Fruit fly (Drosophila melanogaster) whole organism, embryonic: Measurements from ENCODE around the gene ovm.

ENCODE experiments used
- Atf-2 ChIP-seq: fragments of 200-800 bp; sonication (Bioruptor generic); optimal IDR thresholded peaks from 2 replicates; lab custom pipeline; 2016; ENCODE audit warnings: missing biosample characterization, missing genetic modification characterization
- Atf6 ChIP-seq: fragments of 200-800 bp; sonication (Bioruptor generic); IDR thresholded peaks from 2 replicates; pipeline ENCODE4 v1.3.6; 2022; ENCODE audit warnings: missing biosample characterization, missing genetic modification characterization
- BEAF-32 ChIP-seq: fragments of 200-800 bp; sonication (Bioruptor generic); optimal IDR thresholded peaks from 3 replicates; lab custom pipeline; 2017; ENCODE audit warnings: missing biosample characterization, missing genetic modification characterization, mild to moderate bottlenecking, moderate library complexity, missing genetic modification reagents
- BtbVII ChIP-seq: fragments of 200-800 bp; sonication (Bioruptor generic); optimal IDR thresholded peaks from 3 replicates; lab custom pipeline; 2017; ENCODE audit warnings: missing biosample characterization, mild to moderate bottlenecking, missing genetic modification characterization
- CG10321 ChIP-seq: fragments of 200-800 bp; sonication (Bioruptor generic); IDR thresholded peaks from 2 replicates; pipeline ENCODE4 v1.3.6; 2022; ENCODE audit warnings: missing biosample characterization, missing genetic modification characterization
- CG10366 ChIP-seq: fragments of 200-800 bp; sonication (Bioruptor generic); IDR thresholded peaks from 2 replicates; pipeline ENCODE4 v1.3.6; 2022; ENCODE audit warnings: missing biosample characterization, missing genetic modification characterization
- CG10979 ChIP-seq: fragments of 200-800 bp; sonication (Bioruptor generic); optimal IDR thresholded peaks from 2 replicates; lab custom pipeline; 2018; ENCODE audit warnings: missing biosample characterization, mild to moderate bottlenecking, missing genetic modification characterization, moderate library complexity
- CG11723 ChIP-seq: fragments of 200-800 bp; sonication (Bioruptor generic); optimal IDR thresholded peaks from 2 replicates; lab custom pipeline; 2017; ENCODE audit warnings: missing biosample characterization, mild to moderate bottlenecking, missing genetic modification characterization
- CG12155 ChIP-seq: fragments of 200-800 bp; sonication (Bioruptor generic); optimal IDR thresholded peaks from 3 replicates; lab custom pipeline; 2016; ENCODE audit warnings: missing biosample characterization, missing genetic modification characterization
- CG12236 ChIP-seq: fragments of 200-800 bp; sonication (Bioruptor generic); optimal IDR thresholded peaks from 2 replicates; lab custom pipeline; 2016; ENCODE audit warnings: missing biosample characterization, missing genetic modification characterization
- CG13775 ChIP-seq: fragments of 200-800 bp; sonication (Bioruptor generic); optimal IDR thresholded peaks from 3 replicates; lab custom pipeline; 2017; ENCODE audit warnings: missing biosample characterization, mild to moderate bottlenecking, missing genetic modification characterization
- CG14710 ChIP-seq: fragments of 200-800 bp; sonication (Bioruptor generic); optimal IDR thresholded peaks from 3 replicates; lab custom pipeline; 2019; ENCODE audit warnings: missing biosample characterization, mild to moderate bottlenecking, missing genetic modification characterization, moderate library complexity
- CG16779 ChIP-seq: fragments of 200-800 bp; sonication (Bioruptor generic); IDR thresholded peaks from 2 replicates; pipeline ENCODE4 v1.3.6; 2022; ENCODE audit warnings: missing biosample characterization, missing genetic modification characterization
- CG17328 ChIP-seq: fragments of 200-800 bp; sonication (Bioruptor generic); IDR thresholded peaks from 2 replicates; pipeline ENCODE4 v1.3.6; 2022; ENCODE audit warnings: missing biosample characterization, missing genetic modification characterization
- CG17385 ChIP-seq: fragments of 200-800 bp; sonication (Bioruptor generic); optimal IDR thresholded peaks from 3 replicates; lab custom pipeline; 2018; ENCODE audit warnings: missing biosample characterization, mild to moderate bottlenecking, missing genetic modification characterization
- CG2116 ChIP-seq: fragments of 200-800 bp; sonication (Bioruptor generic); optimal IDR thresholded peaks from 3 replicates; lab custom pipeline; 2018; ENCODE audit warnings: missing biosample characterization, mild to moderate bottlenecking, missing genetic modification characterization
- CG2199 ChIP-seq: fragments of 200-800 bp; sonication (Bioruptor generic); IDR thresholded peaks from 3 replicates; pipeline ENCODE4 v1.3.6; 2022; ENCODE audit warnings: missing biosample characterization, missing genetic modification characterization
- CG2875 ChIP-seq: fragments of 200-800 bp; sonication (Bioruptor generic); optimal IDR thresholded peaks from 2 replicates; lab custom pipeline; 2017; ENCODE audit warnings: missing biosample characterization, mild to moderate bottlenecking, missing genetic modification characterization, missing genetic modification reagents
- CG32532 ChIP-seq: fragments of 200-800 bp; sonication (Bioruptor generic); IDR thresholded peaks from 2 replicates; pipeline ENCODE4 v1.3.6; 2022; ENCODE audit warnings: missing biosample characterization, missing genetic modification characterization
- CG33213 ChIP-seq: fragments of 200-800 bp; sonication (Bioruptor generic); optimal IDR thresholded peaks from 3 replicates; lab custom pipeline; 2016; ENCODE audit warnings: missing biosample characterization, missing genetic modification characterization
- CG3726 ChIP-seq: fragments of 200-800 bp; sonication (Bioruptor generic); IDR thresholded peaks from 3 replicates; pipeline ENCODE4, ENCODE4 v1.3.6; 2022; ENCODE audit warnings: missing biosample characterization, missing genetic modification characterization
- CG43689 ChIP-seq: fragments of 200-800 bp; sonication (Bioruptor generic); IDR thresholded peaks from 2 replicates; pipeline ENCODE4 v1.3.6; 2022; ENCODE audit warnings: missing biosample characterization, missing genetic modification characterization
- CG4730 ChIP-seq: fragments of 200-800 bp; sonication (Bioruptor generic); IDR thresholded peaks from 2 replicates; pipeline ENCODE4 v1.3.6; 2022; ENCODE audit warnings: missing biosample characterization, missing genetic modification characterization
- CG6654 ChIP-seq: fragments of 200-800 bp; sonication (Bioruptor generic); optimal IDR thresholded peaks from 2 replicates; lab custom pipeline; 2017; ENCODE audit warnings: missing biosample characterization, mild to moderate bottlenecking, missing genetic modification characterization
- CG7839 ChIP-seq: fragments of 200-800 bp; sonication (Bioruptor generic); optimal IDR thresholded peaks from 3 replicates; lab custom pipeline; 2018; ENCODE audit warnings: missing biosample characterization, mild to moderate bottlenecking, missing genetic modification characterization, moderate library complexity
- CG8089 ChIP-seq: fragments of 200-800 bp; sonication (Bioruptor generic); optimal IDR thresholded peaks from 3 replicates; lab custom pipeline; 2016; ENCODE audit warnings: missing biosample characterization, missing genetic modification characterization
- CG8765 ChIP-seq: fragments of 200-800 bp; sonication (Bioruptor generic); IDR thresholded peaks from 2 replicates; pipeline ENCODE4 v1.3.6; 2022; ENCODE audit warnings: missing biosample characterization, missing genetic modification characterization
- Dbx ChIP-seq: fragments of 200-800 bp; sonication (Bioruptor generic); IDR thresholded peaks from 3 replicates; pipeline ENCODE4 v1.3.6; 2022; ENCODE audit warnings: missing biosample characterization, missing genetic modification characterization
- HLH4C ChIP-seq: fragments of 200-800 bp; sonication (Bioruptor generic); IDR thresholded peaks from 3 replicates; pipeline ENCODE4 v1.3.6; 2022; ENCODE audit warnings: missing biosample characterization, missing genetic modification characterization; ENCODE audit not compliant: partially characterized antibody
- HmgD ChIP-seq: fragments of 200-800 bp; sonication (Bioruptor generic); optimal IDR thresholded peaks from 3 replicates; lab custom pipeline; 2016; ENCODE audit warnings: missing biosample characterization, missing genetic modification characterization
- MESR4 ChIP-seq: fragments of 200-800 bp; sonication (Bioruptor generic); optimal IDR thresholded peaks from 2 replicates; lab custom pipeline; 2018; ENCODE audit warnings: missing biosample characterization, mild to moderate bottlenecking, missing genetic modification characterization, moderate library complexity
- Sox102F ChIP-seq: fragments of 200-800 bp; sonication (Bioruptor generic); optimal IDR thresholded peaks from 2 replicates; lab custom pipeline; 2018; ENCODE audit warnings: missing biosample characterization, mild to moderate bottlenecking, missing genetic modification characterization, moderate library complexity
- Sry-β ChIP-seq: fragments of 200-800 bp; sonication (Bioruptor generic); optimal IDR thresholded peaks from 2 replicates; lab custom pipeline; 2018; ENCODE audit warnings: missing biosample characterization, mild to moderate bottlenecking, missing genetic modification characterization, moderate library complexity
- Sry-δ ChIP-seq: fragments of 200-800 bp; sonication (Bioruptor generic); optimal IDR thresholded peaks from 2 replicates; lab custom pipeline; 2016; ENCODE audit warnings: missing biosample characterization, missing genetic modification characterization
- da ChIP-seq: fragments of 200-800 bp; sonication (Bioruptor generic); optimal IDR thresholded peaks from 2 replicates; lab custom pipeline; 2016; ENCODE audit warnings: missing biosample characterization, missing genetic modification characterization
- dpn ChIP-seq, 2 experiments: fragments of 200-800 bp; sonication (Bioruptor generic); optimal IDR thresholded peaks; 3 replicates each; lab custom pipeline; 2016; ENCODE audit warnings: missing biosample characterization in 2 of 2, missing genetic modification characterization in 2 of 2
- gfzf ChIP-seq: fragments of 200-800 bp; sonication (Bioruptor generic); optimal IDR thresholded peaks from 2 replicates; lab custom pipeline; 2016; ENCODE audit warnings: missing biosample characterization, mild to moderate bottlenecking, missing genetic modification characterization, moderate library complexity
- hth ChIP-seq: fragments of >200 bp; optimal IDR thresholded peaks from 2 replicates; lab custom pipeline; 2017; ENCODE audit warnings: inconsistent platforms
- lmd ChIP-seq: fragments of 200-800 bp; sonication (Bioruptor generic); IDR thresholded peaks from 2 replicates; pipeline ENCODE4 v1.3.6; 2022; ENCODE audit warnings: missing biosample characterization, missing genetic modification characterization
- mld ChIP-seq: fragments of 200-800 bp; sonication (Bioruptor generic); IDR thresholded peaks from 3 replicates; pipeline ENCODE4 v1.3.6; 2022; ENCODE audit warnings: missing biosample characterization, missing genetic modification characterization; ENCODE audit not compliant: partially characterized antibody
- pita ChIP-seq: fragments of 200-800 bp; sonication (Bioruptor generic); optimal IDR thresholded peaks from 2 replicates; lab custom pipeline; 2017; ENCODE audit warnings: missing biosample characterization, mild to moderate bottlenecking, missing genetic modification characterization
- psq ChIP-seq: fragments of 200-800 bp; sonication (Bioruptor generic); optimal IDR thresholded peaks from 2 replicates; lab custom pipeline; 2017; ENCODE audit warnings: missing biosample characterization, missing genetic modification characterization
- rib ChIP-seq: fragments of 200-800 bp; sonication (Bioruptor generic); IDR thresholded peaks from 2 replicates; pipeline ENCODE4 v1.3.6; 2022; ENCODE audit warnings: missing biosample characterization, missing genetic modification characterization
- row ChIP-seq: fragments of 200-800 bp; sonication (Bioruptor generic); IDR thresholded peaks from 3 replicates; pipeline ENCODE4 v1.3.6; 2022; ENCODE audit warnings: missing biosample characterization, missing genetic modification characterization
- slp2 ChIP-seq: fragments of 200-800 bp; sonication (Bioruptor generic); optimal IDR thresholded peaks from 2 replicates; lab custom pipeline; 2016; ENCODE audit warnings: missing biosample characterization, missing genetic modification characterization
- sr ChIP-seq: fragments of 200-800 bp; sonication (Bioruptor generic); IDR thresholded peaks from 3 replicates; pipeline ENCODE4 v1.3.6; 2022; ENCODE audit warnings: missing biosample characterization, missing genetic modification characterization
- ssp ChIP-seq: fragments of 200-800 bp; sonication (Bioruptor generic); IDR thresholded peaks from 2 replicates; pipeline ENCODE4 v1.3.6; 2022; ENCODE audit warnings: missing biosample characterization, missing genetic modification characterization
- tna ChIP-seq: fragments of 200-800 bp; sonication (Bioruptor generic); IDR thresholded peaks from 2 replicates; pipeline ENCODE4 v1.3.6; 2022; ENCODE audit warnings: missing biosample characterization, missing genetic modification characterization; ENCODE audit not compliant: partially characterized antibody
- tup ChIP-seq: fragments of 200-800 bp; sonication (Bioruptor generic); optimal IDR thresholded peaks from 2 replicates; lab custom pipeline; 2016; ENCODE audit warnings: missing biosample characterization, mild to moderate bottlenecking, missing genetic modification characterization, moderate library complexity
- usp ChIP-seq: fragments of >200 bp; optimal IDR thresholded peaks from 2 replicates; lab custom pipeline; 2017; ENCODE audit warnings: missing biosample characterization, missing genetic modification characterization
- wdn ChIP-seq: fragments of 200-800 bp; sonication (Bioruptor generic); IDR thresholded peaks from 2 replicates; pipeline ENCODE4 v1.3.6; 2022; ENCODE audit warnings: missing biosample characterization, missing genetic modification characterization
- zf30C ChIP-seq: fragments of 200-800 bp; sonication (Bioruptor generic); optimal IDR thresholded peaks from 3 replicates; lab custom pipeline; 2018; ENCODE audit warnings: missing biosample characterization, mild to moderate bottlenecking, missing genetic modification characterization

The ovm gene

DNA sequence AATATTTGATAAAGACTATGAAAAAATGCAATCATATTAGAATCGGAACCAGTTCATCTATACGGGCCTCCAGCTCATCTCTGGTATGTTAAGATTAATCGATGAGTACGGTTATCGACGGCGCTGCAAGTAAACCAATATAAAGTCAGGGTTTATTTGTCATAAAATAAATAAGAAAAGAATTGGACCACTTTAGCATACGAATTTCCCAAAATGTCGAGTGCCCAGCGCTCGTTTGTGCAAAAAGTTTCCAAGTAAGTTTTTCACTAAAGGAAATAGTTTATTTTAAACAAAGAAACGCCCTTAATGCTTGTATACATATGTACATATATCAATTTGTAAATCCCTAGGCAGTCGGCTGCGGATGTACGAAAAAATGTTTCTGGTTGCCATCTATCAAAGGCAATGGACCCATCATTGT is 46.1 kb downstream of the ovm start, which contains the start of gene Zir (continued):
- no peak for TF ChIP-seq CG12155 (GFP tag; lab: Kevin White, UChicago)
- no peak for TF ChIP-seq Dbx
- TF ChIP-seq mld (GFP tag; lab: Robert Waterston, UW), result peak; percentile 39; the same call in 2 of the 3 replicates
- TF ChIP-seq pita (GFP tag; lab: Kevin White, UChicago), result no peak
- TF ChIP-seq tna (GFP tag; lab: Robert Waterston, UW), result peak; percentile 77
- TF ChIP-seq usp (GFP tag; lab: Kevin White, UChicago), result no peak
- peak; percentile 14 for TF ChIP-seq BtbVII (GFP tag; lab: Kevin White, UChicago)
- peak; percentile 83 for TF ChIP-seq row
- TF ChIP-seq CG10366 (GFP tag; lab: Robert Waterston, UW), result no peak
- TF ChIP-seq CG16779, result no peak
- TF ChIP-seq Sry-δ (GFP tag; lab: Kevin White, UChicago), result peak; percentile 51
- no peak for TF ChIP-seq hth (lab: Kevin White, UChicago)
- TF ChIP-seq psq (GFP tag; lab: Kevin White, UChicago), result no peak
- TF ChIP-seq CG6654 (GFP tag; lab: Kevin White, UChicago), result no peak
- no peak for TF ChIP-seq CG8089
- no peak for TF ChIP-seq ssp (GFP tag; lab: Robert Waterston, UW)
- peak; percentile 74 for TF ChIP-seq MESR4 (GFP tag; lab: Kevin White, UChicago)
- TF ChIP-seq CG33213 (GFP tag; lab: Kevin White, UChicago), result no peak
- TF ChIP-seq CG10321, result no peak
- 0 out of 3 replicates have a peak, but pooled peaks have one; percentile 20 for TF ChIP-seq CG2199 (GFP tag; lab: Robert Waterston, UW)
- no peak for TF ChIP-seq zf30C (GFP tag; lab: Kevin White, UChicago)
- TF ChIP-seq CG8765, result no peak
- TF ChIP-seq slp2 (GFP tag; lab: Kevin White, UChicago), result no peak
- no peak for TF ChIP-seq Sox102F (GFP tag; lab: Kevin White, UChicago)
- TF ChIP-seq dpn (GFP tag; optimal IDR thresholded peaks at IDR 0.05; lab: Kevin White, UChicago), result no peak
- TF ChIP-seq CG11723, result no peak
- TF ChIP-seq Atf-2 (GFP tag; lab: Kevin White, UChicago), result no peak
- TF ChIP-seq CG13775, result peak; percentile 0
- TF ChIP-seq rib, result no peak
- peak; percentile 73 for TF ChIP-seq HLH4C (GFP tag; lab: Robert Waterston, UW)
- no peak for TF ChIP-seq CG7839 (tag; lab: Kevin White, UChicago)
- peak; percentile 13 for TF ChIP-seq CG14710 (tag; lab: Kevin White, UChicago)
- TF ChIP-seq wdn (GFP tag; lab: Robert Waterston, UW), result no peak
- no peak for TF ChIP-seq sr (GFP tag; lab: Robert Waterston, UW)
- no peak for TF ChIP-seq gfzf (GFP tag; lab: Kevin White, UChicago)
- TF ChIP-seq CG3726 (GFP tag; lab: Robert Waterston, UW), result no peak
- peak; percentile 88 for TF ChIP-seq Sry-β
- no peak for TF ChIP-seq CG4730
- TF ChIP-seq Atf6 (GFP tag; lab: Robert Waterston, UW), result peak; percentile 15; the same call in 1 of the 2 replicates
- TF ChIP-seq HmgD (GFP tag; lab: Kevin White, UChicago), result no peak
- TF ChIP-seq tup (GFP tag; lab: Kevin White, UChicago), result no peak
- TF ChIP-seq CG10979 (tag; lab: Kevin White, UChicago), result no peak
- peak; percentile 59 for TF ChIP-seq BEAF-32 (GFP tag; lab: Kevin White, UChicago)
- TF ChIP-seq CG32532 (GFP tag; lab: Robert Waterston, UW), result no peak
- no peak for TF ChIP-seq CG2875
- no peak for TF ChIP-seq CG17328 (GFP tag; lab: Robert Waterston, UW)
- no peak for TF ChIP-seq da (GFP tag; lab: Kevin White, UChicago)
- TF ChIP-seq lmd (GFP tag; lab: Robert Waterston, UW), result no peak
- TF ChIP-seq CG12236 (GFP tag; lab: Kevin White, UChicago), result no peak
- no peak for TF ChIP-seq CG17385 (GFP tag; lab: Kevin White, UChicago)
- TF ChIP-seq CG2116 (GFP tag; lab: Kevin White, UChicago), result peak; percentile 33
- no peak for TF ChIP-seq CG43689 (GFP tag; lab: Robert Waterston, UW)
